Fruit fly (Drosophila melanogaster) whole organism, wandering third instar larva: ENCODE results near the gene slpr.

ENCODE experiments used
- CrebA ChIP-seq: fragments of 200-800 bp; sonication (Bioruptor generic); optimal IDR thresholded peaks from 2 replicates; lab custom pipeline; 2016; ENCODE audit warnings: missing biosample characterization, mild to moderate bottlenecking, missing genetic modification characterization, borderline replicate concordance
- fru ChIP-seq: fragments of 200-800 bp; sonication (Bioruptor generic); optimal IDR thresholded peaks from 3 replicates; lab custom pipeline; 2016; ENCODE audit warnings: missing biosample characterization, mild to moderate bottlenecking, missing genetic modification characterization
- lola ChIP-seq: fragments of >200 bp; optimal IDR thresholded peaks from 2 replicates; lab custom pipeline; 2017; ENCODE audit warnings: missing biosample characterization, missing genetic modification characterization
- tai ChIP-seq: sonication (Bioruptor generic); optimal IDR thresholded peaks from 2 replicates; lab custom pipeline; 2016; ENCODE audit warnings: missing biosample characterization, missing genetic modification characterization
- usp ChIP-seq: fragments of >200 bp; optimal IDR thresholded peaks from 2 replicates; lab custom pipeline; 2017; ENCODE audit warnings: missing biosample characterization, missing genetic modification characterization

- no peak for TF ChIP-seq CrebA (GFP tag; lab: Kevin White, UChicago)
- no peak for TF ChIP-seq lola (GFP tag; lab: Kevin White, UChicago)
- no peak for TF ChIP-seq tai (GFP tag; lab: Kevin White, UChicago)
- TF ChIP-seq usp (GFP tag; lab: Kevin White, UChicago), result no peak
- TF ChIP-seq fru, result no peak
These were observed 50.8 kb downstream of the slpr start for dm6 chrX:8126149-8126548.
